Fruit fly (Drosophila melanogaster) whole organism, prepupa: ENCODE results near the gene Mondo.

Experiments used
- Blimp-1 ChIP-seq: fragments of 200-800 bp; sonication (Bioruptor generic); optimal IDR thresholded peaks from 3 replicates; lab custom pipeline; 2017; ENCODE audit warnings: missing biosample characterization, missing genetic modification characterization, mild to moderate bottlenecking, moderate library complexity, missing genetic modification reagents
- CG10631 ChIP-seq: fragments of 200-800 bp; sonication (Bioruptor generic); optimal IDR thresholded peaks from 2 replicates; lab custom pipeline; 2016; ENCODE audit warnings: missing biosample characterization, missing genetic modification characterization
- CG11902 ChIP-seq: fragments of 200-800 bp; sonication (Bioruptor generic); optimal IDR thresholded peaks from 3 replicates; lab custom pipeline; 2016; ENCODE audit warnings: missing biosample characterization, missing genetic modification characterization
- CG15336 ChIP-seq: fragments of 200-800 bp; sonication (Bioruptor generic); IDR thresholded peaks from 2 replicates; pipeline ENCODE4 v1.3.6; 2022; ENCODE audit warnings: missing biosample characterization, missing genetic modification characterization
- CG1621 ChIP-seq: fragments of 200-800 bp; sonication (Bioruptor generic); optimal IDR thresholded peaks from 3 replicates; lab custom pipeline; 2018; ENCODE audit warnings: missing biosample characterization, mild to moderate bottlenecking, missing genetic modification characterization
- CG16779 ChIP-seq: fragments of 200-800 bp; sonication (Bioruptor generic); optimal IDR thresholded peaks from 3 replicates; lab custom pipeline; 2017; ENCODE audit warnings: missing biosample characterization, mild to moderate bottlenecking, missing genetic modification characterization
- CG8319 ChIP-seq: fragments of 200-800 bp; sonication (Bioruptor generic); optimal IDR thresholded peaks from 3 replicates; lab custom pipeline; 2016; ENCODE audit warnings: missing biosample characterization, missing genetic modification characterization
- CG8632 ChIP-seq: fragments of 200-800 bp; sonication (Bioruptor generic); optimal IDR thresholded peaks from 3 replicates; lab custom pipeline; 2016; ENCODE audit warnings: missing biosample characterization, missing genetic modification characterization
- CG9139 ChIP-seq: fragments of 200-800 bp; sonication (Bioruptor generic); optimal IDR thresholded peaks from 3 replicates; lab custom pipeline; 2017; ENCODE audit warnings: missing biosample characterization, mild to moderate bottlenecking, missing genetic modification characterization
- Eip75B ChIP-seq: fragments of 200-800 bp; sonication (Bioruptor generic); optimal IDR thresholded peaks from 3 replicates; lab custom pipeline; 2016; ENCODE audit warnings: missing biosample characterization, missing genetic modification characterization
- Eip78C ChIP-seq: fragments of 200-800 bp; sonication (Bioruptor generic); peaks from one replicate; lab custom pipeline; 2016; ENCODE audit warnings: missing biosample characterization, missing genetic modification characterization
- Gug ChIP-seq: fragments of 200-800 bp; sonication (Bioruptor generic); IDR thresholded peaks from 2 replicates; pipeline ENCODE4 v1.3.6; 2022; ENCODE audit warnings: missing biosample characterization, missing genetic modification characterization
- Met ChIP-seq: fragments of 200-800 bp; sonication (Bioruptor generic); optimal IDR thresholded peaks from 3 replicates; lab custom pipeline; 2016; ENCODE audit warnings: missing biosample characterization, missing genetic modification characterization
- OdsH ChIP-seq: fragments of 200-800 bp; sonication (Bioruptor generic); optimal IDR thresholded peaks from 3 replicates; lab custom pipeline; 2016; ENCODE audit warnings: missing biosample characterization, missing genetic modification characterization
- Sox102F ChIP-seq: fragments of 200-800 bp; sonication (Bioruptor generic); optimal IDR thresholded peaks from 2 replicates; lab custom pipeline; 2016; ENCODE audit warnings: missing biosample characterization, mild to moderate bottlenecking, missing genetic modification characterization
- Sox14 ChIP-seq: fragments of 200-800 bp; sonication (Bioruptor generic); optimal IDR thresholded peaks from 3 replicates; lab custom pipeline; 2016; ENCODE audit warnings: missing biosample characterization, missing genetic modification characterization
- achi ChIP-seq: fragments of 200-800 bp; sonication (Bioruptor generic); optimal IDR thresholded peaks from 3 replicates; lab custom pipeline; 2016; ENCODE audit warnings: missing biosample characterization, missing genetic modification characterization
- acj6 ChIP-seq: fragments of 200-800 bp; sonication (Bioruptor generic); optimal IDR thresholded peaks from 3 replicates; lab custom pipeline; 2016; ENCODE audit warnings: missing biosample characterization, missing genetic modification characterization
- cyc ChIP-seq: fragments of 200-800 bp; sonication (Bioruptor generic); optimal IDR thresholded peaks from 3 replicates; lab custom pipeline; 2016; ENCODE audit warnings: missing biosample characterization, missing genetic modification characterization
- eg ChIP-seq: fragments of 200-800 bp; sonication (Bioruptor generic); IDR thresholded peaks from 3 replicates; pipeline ENCODE4 v1.3.6; 2022; ENCODE audit warnings: missing biosample characterization, missing genetic modification characterization
- esn ChIP-seq: fragments of 200-800 bp; sonication (Bioruptor generic); optimal IDR thresholded peaks from 2 replicates; lab custom pipeline; 2016; ENCODE audit warnings: missing biosample characterization, mild to moderate bottlenecking, missing genetic modification characterization, moderate library complexity
- fd59A ChIP-seq: fragments of 200-800 bp; sonication (Bioruptor generic); optimal IDR thresholded peaks from 2 replicates; lab custom pipeline; 2017; ENCODE audit warnings: missing biosample characterization, mild to moderate bottlenecking, missing genetic modification characterization, missing genetic modification reagents
- fkh ChIP-seq: fragments of 200-800 bp; sonication (Bioruptor generic); optimal IDR thresholded peaks from 3 replicates; lab custom pipeline; 2017; ENCODE audit warnings: missing biosample characterization, mild to moderate bottlenecking, missing genetic modification characterization, moderate library complexity
- net ChIP-seq: fragments of 200-800 bp; sonication (Bioruptor generic); optimal IDR thresholded peaks from 3 replicates; lab custom pipeline; 2016; ENCODE audit warnings: missing biosample characterization, missing genetic modification characterization
- salr ChIP-seq, 2 experiments: fragments of 200-800 bp; sonication (Bioruptor generic); optimal IDR thresholded peaks; 3 replicates each; lab custom pipeline; 2016 to 2018; ENCODE audit warnings: missing biosample characterization in 2 of 2, missing genetic modification characterization in 2 of 2, mild to moderate bottlenecking in 1 of 2
- ss ChIP-seq, 2 experiments: fragments of 200-800 bp; sonication (Bioruptor generic); optimal IDR thresholded peaks; 2 replicates in 1 of 2; 3 replicates in 1 of 2; lab custom pipeline; 2017 to 2018; ENCODE audit warnings: mild to moderate bottlenecking in 2 of 2, missing biosample characterization in 2 of 2, missing genetic modification characterization in 2 of 2, moderate library complexity in 1 of 2
- svp ChIP-seq: fragments of 200-800 bp; sonication (Bioruptor generic); peaks from one replicate; lab custom pipeline; 2016; ENCODE audit warnings: missing biosample characterization, missing genetic modification characterization
- vri ChIP-seq: fragments of 200-800 bp; sonication (Bioruptor generic); optimal IDR thresholded peaks from 3 replicates; lab custom pipeline; 2016; ENCODE audit warnings: missing biosample characterization, mild to moderate bottlenecking, missing genetic modification characterization

The Mondo gene

DNA sequence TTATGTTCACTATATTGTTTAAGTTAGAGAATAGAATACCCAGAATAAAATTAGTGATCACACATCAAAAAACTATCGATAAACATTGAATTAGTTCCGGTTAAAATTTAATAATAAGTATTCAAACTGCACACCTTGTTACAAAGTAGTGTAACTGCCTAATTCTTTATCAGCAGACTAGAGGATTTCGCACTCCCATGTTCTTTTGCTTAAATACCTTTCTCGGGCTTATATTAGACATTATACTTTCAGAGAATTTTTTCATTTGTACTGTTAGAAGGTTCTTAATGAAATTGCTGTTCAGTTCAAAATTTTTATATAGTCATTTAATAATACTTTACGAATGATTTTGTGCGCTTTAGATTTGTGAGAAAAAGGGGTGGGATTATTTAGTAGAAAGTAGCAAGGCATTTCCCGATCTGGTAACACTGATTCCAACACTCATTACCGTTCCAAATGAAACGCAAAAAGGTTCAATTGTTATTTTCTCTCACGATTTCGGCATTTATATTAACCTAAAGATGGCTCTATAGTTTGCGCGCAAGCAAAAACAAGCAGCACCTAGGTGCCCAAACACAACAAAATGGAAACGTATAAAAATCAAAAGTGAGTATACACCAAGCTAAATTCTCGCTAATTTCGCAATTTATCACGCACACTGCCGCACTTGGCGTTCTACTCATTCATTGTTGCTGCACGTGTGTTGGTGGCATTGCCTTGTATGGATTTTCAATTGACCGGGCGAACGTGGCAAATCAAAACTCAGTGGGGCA lies 763 bp upstream of the Mondo start, which contains the start of gene crc (continued):
- TF ChIP-seq cyc (peak; percentile 33), OdsH (GFP tag; lab: Kevin White, UChicago) (peak; percentile 40), achi (GFP tag; lab: Kevin White, UChicago) (peak; percentile 13)

DNA sequence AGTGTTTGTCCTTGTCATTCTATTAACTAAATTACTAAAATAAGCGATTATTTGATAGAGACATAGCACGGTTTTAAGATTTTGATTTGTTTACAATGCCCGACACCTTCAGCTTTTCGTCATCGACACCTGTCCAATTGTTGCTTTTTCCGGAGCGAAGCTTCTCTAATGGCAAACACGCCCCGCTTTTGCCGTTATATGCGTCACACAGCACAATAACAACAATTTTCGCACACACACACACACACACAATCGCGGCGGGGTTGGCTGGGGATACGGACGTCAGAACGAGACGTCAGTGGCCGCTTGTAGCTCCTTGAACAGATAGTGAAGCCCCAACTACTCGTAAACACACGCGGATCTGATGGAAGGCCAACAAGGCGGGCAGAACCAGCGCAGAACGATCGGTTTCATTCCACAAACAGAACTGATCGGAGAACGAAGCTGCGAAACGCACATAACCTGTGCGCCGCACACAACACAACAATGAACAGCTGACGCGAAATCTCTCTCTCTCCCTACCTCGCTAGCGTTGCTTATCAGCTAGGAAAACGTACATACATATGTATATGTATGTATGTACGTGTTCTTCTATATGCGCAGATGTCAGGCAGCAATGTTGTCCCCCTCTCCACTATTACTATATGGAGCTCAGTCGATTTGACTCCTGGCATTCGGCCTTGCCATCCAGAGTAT lies 644 bp downstream of the Mondo start:
- no peak for TF ChIP-seq CG8319 (GFP tag; lab: Kevin White, UChicago)
- TF ChIP-seq CG8632 (GFP tag; lab: Kevin White, UChicago) = no peak
- TF ChIP-seq acj6 = no peak
- peak; percentile 7 to 43 for TF ChIP-seq ss (GFP tag; optimal IDR thresholded peaks at IDR 0.05; lab: Kevin White, UChicago)
- no peak for TF ChIP-seq Blimp-1
- peak; percentile 61 for TF ChIP-seq CG9139 (GFP tag; lab: Kevin White, UChicago)
- TF ChIP-seq fd59A = no peak
- peak; percentile 65 for TF ChIP-seq Eip78C (GFP tag; lab: Kevin White, UChicago)
- TF ChIP-seq CG11902 (GFP tag; lab: Kevin White, UChicago) = no peak
- no peak for TF ChIP-seq Sox102F
- peak; percentile 25 for TF ChIP-seq vri (GFP tag; lab: Kevin White, UChicago)
- TF ChIP-seq CG10631 (GFP tag; lab: Kevin White, UChicago) = no peak
- no peak for TF ChIP-seq OdsH (GFP tag; lab: Kevin White, UChicago)
- no peak for TF ChIP-seq Gug (GFP tag; lab: Robert Waterston, UW)
- peak; percentile 25 for TF ChIP-seq Sox14
- TF ChIP-seq fkh (GFP tag; lab: Kevin White, UChicago) = peak; percentile 67
- TF ChIP-seq CG16779 (tag; lab: Kevin White, UChicago) = peak; percentile 67
- 0 out of 2 replicates have a peak, but pooled peaks have one; percentile 25 for TF ChIP-seq CG15336 (GFP tag; lab: Robert Waterston, UW)

dm6 chr2L:21307795-21308426 lies 1.9 kb downstream of the Mondo start:
- TF ChIP-seq svp (GFP tag; lab: Kevin White, UChicago) (peak; percentile 55), CG8319 (GFP tag; lab: Kevin White, UChicago) (peak; percentile 43), achi (GFP tag; lab: Kevin White, UChicago) (no peak), Eip78C (GFP tag; lab: Kevin White, UChicago) (peak; percentile 7)

DNA sequence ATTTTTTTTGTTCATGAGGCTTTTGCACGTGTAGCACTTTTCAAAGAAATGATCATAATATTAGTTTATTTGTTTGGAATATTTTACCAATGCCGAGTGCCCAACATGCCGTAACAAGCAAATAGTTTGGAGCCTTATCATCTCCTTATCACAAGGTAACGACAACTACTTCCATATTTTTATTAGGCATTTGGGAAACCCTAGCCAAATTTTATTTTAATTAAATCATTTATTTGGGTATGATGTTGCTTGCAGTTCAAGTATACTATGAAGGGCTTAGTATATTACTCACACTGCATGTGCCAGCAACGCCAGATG lies 5.4 kb downstream of the Mondo start:
- TF ChIP-seq CG1621 (tag; lab: Kevin White, UChicago) = no peak
- no peak for TF ChIP-seq OdsH (GFP tag; lab: Kevin White, UChicago)
- TF ChIP-seq Met = no peak
- TF ChIP-seq svp (GFP tag; lab: Kevin White, UChicago) = no peak

dm6 chr2L:21303655-21304532 lies 6.0 kb downstream of the Mondo start:
- TF ChIP-seq svp (GFP tag; lab: Kevin White, UChicago) (peak; percentile 86), CG9139 (GFP tag; lab: Kevin White, UChicago) (no peak), vri (GFP tag; lab: Kevin White, UChicago) (peak; percentile 59)

DNA sequence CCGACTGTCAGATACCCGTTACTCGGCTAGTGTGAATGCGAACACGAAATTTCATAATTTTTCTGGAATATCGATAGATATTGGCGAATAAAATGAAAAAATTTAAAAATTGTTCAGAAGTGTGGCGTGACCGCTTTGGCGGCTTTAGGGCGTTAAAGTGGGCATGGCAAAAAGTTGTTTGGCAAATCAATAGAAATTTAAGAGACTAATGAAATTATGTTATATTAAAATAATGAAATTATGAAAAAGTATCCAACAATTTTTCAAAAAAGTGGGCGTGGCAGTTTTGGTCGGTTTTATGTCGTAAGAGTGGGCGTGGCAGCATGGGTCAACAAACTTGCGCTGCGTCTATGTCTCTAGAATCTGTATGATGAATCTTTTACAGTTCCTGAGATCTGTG lies 7.8 kb downstream of the Mondo start:
- TF ChIP-seq CG8632 (GFP tag; lab: Kevin White, UChicago) (no peak), eg (GFP tag; lab: Robert Waterston, UW) (no peak), CG10631 (GFP tag; lab: Kevin White, UChicago) (no peak), Gug (GFP tag; lab: Robert Waterston, UW) (no peak), CG1621 (tag; lab: Kevin White, UChicago) (no peak), salr (GFP tag; optimal IDR thresholded peaks at IDR 0.05; lab: Kevin White, UChicago) (no peak), esn (no peak), net (GFP tag; lab: Kevin White, UChicago) (no peak), Eip75B (GFP tag; lab: Kevin White, UChicago) (no peak)
